Fruit fly (Drosophila melanogaster) whole organism, adult: Measurements from ENCODE around the gene CG12523.

Source experiments
- CG12768 ChIP-seq: fragments of 200-800 bp; sonication (Bioruptor generic); optimal IDR thresholded peaks from 2 replicates; lab custom pipeline; 2017; ENCODE audit warnings: missing biosample characterization, missing genetic modification characterization, mild to moderate bottlenecking, moderate library complexity, missing genetic modification reagents
- CG33017 ChIP-seq: fragments of 200-800 bp; sonication (Bioruptor generic); optimal IDR thresholded peaks from 2 replicates; lab custom pipeline; 2018; ENCODE audit warnings: missing biosample characterization, mild to moderate bottlenecking, missing genetic modification characterization, moderate library complexity
- CG5204 ChIP-seq: fragments of 200-800 bp; sonication (Bioruptor generic); optimal IDR thresholded peaks from 2 replicates; lab custom pipeline; 2016; ENCODE audit warnings: missing biosample characterization, missing genetic modification characterization
- CG7101 ChIP-seq: fragments of 200-800 bp; sonication (Bioruptor generic); optimal IDR thresholded peaks from 2 replicates; lab custom pipeline; 2018; ENCODE audit warnings: missing biosample characterization, mild to moderate bottlenecking, missing genetic modification characterization, moderate library complexity
- Hr96 ChIP-seq: fragments of 200-800 bp; sonication (Bioruptor generic); optimal IDR thresholded peaks from 2 replicates; lab custom pipeline; 2016; ENCODE audit warnings: missing biosample characterization, missing genetic modification characterization
- kay ChIP-seq: fragments of 200-800 bp; sonication (Bioruptor generic); peaks from one replicate; lab custom pipeline; 2016; ENCODE audit warnings: missing biosample characterization, missing genetic modification characterization, borderline replicate concordance
- ovo ChIP-seq: fragments of 200-800 bp; sonication (Bioruptor generic); optimal IDR thresholded peaks from 2 replicates; lab custom pipeline; 2016; ENCODE audit warnings: missing biosample characterization, missing genetic modification characterization
- pad ChIP-seq: fragments of 200-800 bp; sonication (Bioruptor generic); optimal IDR thresholded peaks from 3 replicates; lab custom pipeline; 2017; ENCODE audit warnings: missing biosample characterization, missing genetic modification characterization, mild to moderate bottlenecking, moderate library complexity, missing genetic modification reagents
- tj ChIP-seq: fragments of 200-800 bp; sonication (Bioruptor generic); optimal IDR thresholded peaks from 3 replicates; lab custom pipeline; 2017; ENCODE audit warnings: missing biosample characterization, mild to moderate bottlenecking, missing genetic modification characterization, moderate library complexity
- toe ChIP-seq: fragments of 200-800 bp; sonication (Bioruptor generic); optimal IDR thresholded peaks from 2 replicates; lab custom pipeline; 2016; ENCODE audit warnings: missing biosample characterization, missing genetic modification characterization

- TF ChIP-seq CG12768 (no peak), CG33017 (tag; lab: Kevin White, UChicago) (no peak), Hr96 (GFP tag; lab: Kevin White, UChicago) (no peak), toe (no peak), kay (GFP tag; lab: Kevin White, UChicago) (no peak), tj (no peak), pad (GFP tag; lab: Kevin White, UChicago) (no peak), ovo (GFP tag; lab: Kevin White, UChicago) (no peak), CG7101 (tag; lab: Kevin White, UChicago) (no peak), CG5204 (no peak)
These were observed 44.1 kb upstream of the CG12523 start for dm6 chr3L:10756919-10757318.
